Fruit fly (Drosophila melanogaster) whole organism, embryonic: Measurements from ENCODE around the gene CG33307.

Experiments
- Adf1 ChIP-seq: fragments of 200-800 bp; sonication (Bioruptor generic); IDR thresholded peaks from 2 replicates; pipeline ENCODE4 v1.3.6; 2022; ENCODE audit warnings: missing biosample characterization, missing genetic modification characterization
- Aef1 ChIP-seq: fragments of 200-800 bp; sonication (Bioruptor generic); IDR thresholded peaks from 3 replicates; pipeline ENCODE4 v1.3.6; 2022; ENCODE audit warnings: missing biosample characterization, missing genetic modification characterization
- Awh ChIP-seq: fragments of 200-800 bp; sonication (Bioruptor generic); IDR thresholded peaks from 2 replicates; pipeline ENCODE4, ENCODE4 v1.3.6; 2022; ENCODE audit warnings: missing biosample characterization, missing genetic modification characterization
- C15 ChIP-seq: fragments of 200-800 bp; sonication (Bioruptor generic); IDR thresholded peaks from 3 replicates; pipeline ENCODE4 v1.3.6; 2022; ENCODE audit warnings: missing biosample characterization, missing genetic modification characterization
- CG1024 ChIP-seq: fragments of 200-800 bp; sonication (Bioruptor generic); IDR thresholded peaks from 2 replicates; pipeline ENCODE4 v1.3.6; 2022; ENCODE audit warnings: missing biosample characterization, missing genetic modification characterization
- CG10543 ChIP-seq: fragments of 200-800 bp; sonication (Bioruptor generic); optimal IDR thresholded peaks from 3 replicates; lab custom pipeline; 2017; ENCODE audit warnings: missing biosample characterization, mild to moderate bottlenecking, missing genetic modification characterization, moderate library complexity
- CG10654 ChIP-seq: fragments of 200-800 bp; sonication (Bioruptor generic); optimal IDR thresholded peaks from 2 replicates; lab custom pipeline; 2016; ENCODE audit warnings: missing biosample characterization, missing genetic modification characterization
- CG1233 ChIP-seq: fragments of 200-800 bp; sonication (Bioruptor generic); optimal IDR thresholded peaks from 4 replicates; lab custom pipeline; 2018; ENCODE audit warnings: missing biosample characterization, mild to moderate bottlenecking, missing genetic modification characterization
- CG12744 ChIP-seq: fragments of 200-800 bp; sonication (Bioruptor generic); optimal IDR thresholded peaks from 2 replicates; lab custom pipeline; 2016; ENCODE audit warnings: missing biosample characterization, missing genetic modification characterization
- CG12769 ChIP-seq: fragments of 200-800 bp; sonication (Bioruptor generic); optimal IDR thresholded peaks from 2 replicates; lab custom pipeline; 2019; ENCODE audit warnings: missing biosample characterization, mild to moderate bottlenecking, missing genetic modification characterization, moderate library complexity
- CG13287 ChIP-seq: fragments of 200-800 bp; sonication (Bioruptor generic); IDR thresholded peaks from 2 replicates; pipeline ENCODE4 v1.3.6; 2022; ENCODE audit warnings: missing biosample characterization, missing genetic modification characterization; ENCODE audit not compliant: partially characterized antibody
- CG13624 ChIP-seq: fragments of 200-800 bp; sonication (Bioruptor generic); optimal IDR thresholded peaks from 2 replicates; lab custom pipeline; 2016; ENCODE audit warnings: missing biosample characterization, missing genetic modification characterization
- CG15514 ChIP-seq: fragments of 200-800 bp; sonication (Bioruptor generic); optimal IDR thresholded peaks from 3 replicates; lab custom pipeline; 2017; ENCODE audit warnings: missing biosample characterization, missing genetic modification characterization, mild to moderate bottlenecking, moderate library complexity, missing genetic modification reagents
- CG16863 ChIP-seq: fragments of 200-800 bp; sonication (Bioruptor generic); optimal IDR thresholded peaks from 3 replicates; lab custom pipeline; 2016; ENCODE audit warnings: missing biosample characterization, missing genetic modification characterization
- CG18764 ChIP-seq: fragments of 200-800 bp; sonication (Bioruptor generic); optimal IDR thresholded peaks from 3 replicates; lab custom pipeline; 2016; ENCODE audit warnings: missing biosample characterization, missing genetic modification characterization
- CG31441 ChIP-seq: fragments of 200-800 bp; sonication (Bioruptor generic); IDR thresholded peaks from 2 replicates; pipeline ENCODE4 v1.3.6; 2022; ENCODE audit warnings: missing biosample characterization, missing genetic modification characterization
- CG3281 ChIP-seq: fragments of 200-800 bp; sonication (Bioruptor generic); optimal IDR thresholded peaks from 3 replicates; lab custom pipeline; 2017; ENCODE audit warnings: missing biosample characterization, mild to moderate bottlenecking, missing genetic modification characterization
- CG33557 ChIP-seq: fragments of 200-800 bp; sonication (Bioruptor generic); optimal IDR thresholded peaks from 2 replicates; lab custom pipeline; 2019; ENCODE audit warnings: missing biosample characterization, mild to moderate bottlenecking, missing genetic modification characterization, moderate library complexity
- CG34422 ChIP-seq: fragments of 200-800 bp; sonication (Bioruptor generic); IDR thresholded peaks from 3 replicates; pipeline ENCODE4 v1.3.6; 2022; ENCODE audit warnings: missing biosample characterization, missing genetic modification characterization
- CG7786 ChIP-seq: fragments of 200-800 bp; sonication (Bioruptor generic); optimal IDR thresholded peaks from 2 replicates; lab custom pipeline; 2016; ENCODE audit warnings: missing biosample characterization, missing genetic modification characterization
- CG9932 ChIP-seq: fragments of 200-800 bp; sonication (Bioruptor generic); IDR thresholded peaks from 2 replicates; pipeline ENCODE4 v1.3.6; 2022; ENCODE audit warnings: missing biosample characterization, missing genetic modification characterization
- D ChIP-seq, 2 experiments: fragments of 200-800 bp in 1 of 2; fragments of >200 bp in 1 of 2; sonication (Bioruptor generic) in 1 of 2; optimal IDR thresholded peaks; 2 replicates in 1 of 2; 3 replicates in 1 of 2; lab custom pipeline; 2017; ENCODE audit warnings: mild to moderate bottlenecking in 1 of 2, missing biosample characterization in 1 of 2, missing genetic modification characterization in 1 of 2, missing genetic modification reagents in 1 of 2
- D19A ChIP-seq: fragments of 200-800 bp; optimal IDR thresholded peaks from 3 replicates; lab custom pipeline; 2019; ENCODE audit warnings: missing biosample characterization, mild to moderate bottlenecking, missing genetic modification characterization, moderate library complexity
- Dbx ChIP-seq: fragments of 200-800 bp; sonication (Bioruptor generic); IDR thresholded peaks from 3 replicates; pipeline ENCODE4 v1.3.6; 2022; ENCODE audit warnings: missing biosample characterization, missing genetic modification characterization
- Doc3 ChIP-seq: fragments of 200-800 bp; sonication (Bioruptor generic); IDR thresholded peaks from 3 replicates; pipeline ENCODE4 v1.3.6; 2022; ENCODE audit warnings: missing biosample characterization, missing genetic modification characterization; ENCODE audit not compliant: partially characterized antibody
- Fer3 ChIP-seq: fragments of 200-800 bp; sonication (Bioruptor generic); optimal IDR thresholded peaks from 2 replicates; lab custom pipeline; 2018; ENCODE audit warnings: missing biosample characterization, mild to moderate bottlenecking, missing genetic modification characterization, moderate library complexity
- HLH3B ChIP-seq: fragments of 200-800 bp; sonication (Bioruptor generic); IDR thresholded peaks from 2 replicates; pipeline ENCODE4 v1.3.6; 2022; ENCODE audit warnings: missing biosample characterization, missing genetic modification characterization
- Hr39 ChIP-seq: fragments of >200 bp; optimal IDR thresholded peaks from 2 replicates; lab custom pipeline; 2017
- Med ChIP-seq: fragments of 200-800 bp; sonication (Bioruptor generic); peaks from one replicate; lab custom pipeline; 2016; ENCODE audit warnings: missing biosample characterization, missing genetic modification characterization, mild to moderate bottlenecking, inconsistent platforms, moderate library complexity
- Meics ChIP-seq: fragments of 200-800 bp; sonication (Bioruptor generic); optimal IDR thresholded peaks from 2 replicates; lab custom pipeline; 2017; ENCODE audit warnings: missing biosample characterization, mild to moderate bottlenecking, missing genetic modification characterization
- Oli ChIP-seq: fragments of 200-800 bp; sonication (Bioruptor generic); optimal IDR thresholded peaks from 2 replicates; lab custom pipeline; 2018; ENCODE audit warnings: missing biosample characterization, mild to moderate bottlenecking, missing genetic modification characterization, moderate library complexity
- Ravus ChIP-seq: fragments of 200-800 bp; sonication (Bioruptor generic); IDR thresholded peaks from 2 replicates; pipeline ENCODE4 v1.3.6; 2022; ENCODE audit warnings: missing biosample characterization, missing genetic modification characterization
- Rx ChIP-seq: fragments of 200-800 bp; sonication (Bioruptor generic); IDR thresholded peaks from 2 replicates; pipeline ENCODE4 v1.3.6; 2022; ENCODE audit warnings: missing biosample characterization, missing genetic modification characterization
- Sox102F ChIP-seq: fragments of 200-800 bp; sonication (Bioruptor generic); optimal IDR thresholded peaks from 2 replicates; lab custom pipeline; 2018; ENCODE audit warnings: missing biosample characterization, mild to moderate bottlenecking, missing genetic modification characterization, moderate library complexity
- btn ChIP-seq: fragments of 200-800 bp; sonication (Bioruptor generic); optimal IDR thresholded peaks from 2 replicates; lab custom pipeline; 2016; ENCODE audit warnings: missing biosample characterization, missing genetic modification characterization
- cato ChIP-seq: fragments of 200-800 bp; sonication (Bioruptor generic); optimal IDR thresholded peaks from 2 replicates; lab custom pipeline; 2016; ENCODE audit warnings: missing biosample characterization, missing genetic modification characterization, borderline replicate concordance
- ftz-f1 ChIP-seq: fragments of 200-800 bp; sonication (Bioruptor generic); optimal IDR thresholded peaks from 2 replicates; lab custom pipeline; 2016; ENCODE audit warnings: missing biosample characterization, missing genetic modification characterization
- fu2 ChIP-seq: fragments of 200-800 bp; sonication (Bioruptor generic); optimal IDR thresholded peaks from 2 replicates; lab custom pipeline; 2016; ENCODE audit warnings: missing biosample characterization, missing genetic modification characterization
- klu ChIP-seq: fragments of 200-800 bp; sonication (Bioruptor generic); IDR thresholded peaks from 2 replicates; pipeline ENCODE4 v1.3.6; 2022; ENCODE audit warnings: missing biosample characterization, missing genetic modification characterization
- nom ChIP-seq: fragments of 200-800 bp; sonication (Bioruptor generic); optimal IDR thresholded peaks from 2 replicates; lab custom pipeline; 2017; ENCODE audit warnings: missing biosample characterization, missing genetic modification characterization, mild to moderate bottlenecking, moderate library complexity, missing genetic modification reagents
- pho ChIP-seq: fragments of 200-800 bp; sonication (Bioruptor generic); optimal IDR thresholded peaks from 2 replicates; lab custom pipeline; 2016; ENCODE audit warnings: missing biosample characterization, missing genetic modification characterization
- pnt ChIP-seq: fragments of 200-800 bp; sonication (Bioruptor generic); optimal IDR thresholded peaks from 3 replicates; lab custom pipeline; 2016; ENCODE audit warnings: missing biosample characterization, missing genetic modification characterization
- rib ChIP-seq: fragments of 200-800 bp; sonication (Bioruptor generic); IDR thresholded peaks from 2 replicates; pipeline ENCODE4 v1.3.6; 2022; ENCODE audit warnings: missing biosample characterization, missing genetic modification characterization
- slbo ChIP-seq: fragments of 200-800 bp; sonication (Bioruptor generic); IDR thresholded peaks from 2 replicates; pipeline ENCODE4 v1.3.6; 2022; ENCODE audit warnings: missing biosample characterization, missing genetic modification characterization
- sr ChIP-seq: fragments of 200-800 bp; sonication (Bioruptor generic); IDR thresholded peaks from 3 replicates; pipeline ENCODE4 v1.3.6; 2022; ENCODE audit warnings: missing biosample characterization, missing genetic modification characterization
- sug ChIP-seq: fragments of 200-800 bp; optimal IDR thresholded peaks from 2 replicates; lab custom pipeline; 2019; ENCODE audit warnings: missing biosample characterization, mild to moderate bottlenecking, missing genetic modification characterization, moderate library complexity
- tx ChIP-seq: fragments of 200-800 bp; sonication (Bioruptor generic); optimal IDR thresholded peaks from 2 replicates; lab custom pipeline; 2016; ENCODE audit warnings: missing biosample characterization, missing genetic modification characterization
- vnd ChIP-seq: fragments of 200-800 bp; sonication (Bioruptor generic); IDR thresholded peaks from 3 replicates; pipeline ENCODE4 v1.3.6; 2022; ENCODE audit warnings: missing biosample characterization, missing genetic modification characterization; ENCODE audit not compliant: partially characterized antibody
- vvl ChIP-seq: fragments of 200-800 bp; sonication (Bioruptor generic); IDR thresholded peaks from 2 replicates; pipeline ENCODE4 v1.3.6; 2022; ENCODE audit warnings: missing biosample characterization, missing genetic modification characterization
- wdn ChIP-seq: fragments of 200-800 bp; sonication (Bioruptor generic); IDR thresholded peaks from 2 replicates; pipeline ENCODE4 v1.3.6; 2022; ENCODE audit warnings: missing biosample characterization, missing genetic modification characterization
- zfh2 ChIP-seq: fragments of 200-800 bp; sonication (Bioruptor generic); optimal IDR thresholded peaks from 2 replicates; lab custom pipeline; 2016; ENCODE audit warnings: missing biosample characterization, missing genetic modification characterization

CG33307 gene

dm6 chr2L:13803032-13803661, 38.2 kb downstream of the CG33307 start, which contains the start of gene CAH1 (continued):
- no peak for TF ChIP-seq CG33557 (GFP tag; lab: Kevin White, UChicago)
- TF ChIP-seq Aef1, result no peak
- no peak for TF ChIP-seq tx (GFP tag; lab: Kevin White, UChicago)
- TF ChIP-seq CG3281 (GFP tag; lab: Kevin White, UChicago), result no peak
- TF ChIP-seq vnd, result no peak
- TF ChIP-seq klu, result 0 out of 2 replicates have a peak, but pooled peaks have one; percentile 16
- TF ChIP-seq Dbx (GFP tag; lab: Robert Waterston, UW), result peak; percentile 44; the same call in 1 of the 3 replicates
- no peak for TF ChIP-seq CG7786 (GFP tag; lab: Kevin White, UChicago)
- no peak for TF ChIP-seq Oli
- TF ChIP-seq fu2 (GFP tag; lab: Kevin White, UChicago), result no peak
- no peak for TF ChIP-seq CG1024
- no peak for TF ChIP-seq Sox102F (GFP tag; lab: Kevin White, UChicago)
- no peak for TF ChIP-seq pnt (GFP tag; lab: Kevin White, UChicago)
- no peak for TF ChIP-seq CG1233 (GFP tag; lab: Kevin White, UChicago)
- TF ChIP-seq CG13287 (GFP tag; lab: Robert Waterston, UW), result peak; percentile 44
- TF ChIP-seq C15 (GFP tag; lab: Robert Waterston, UW), result no peak
- TF ChIP-seq CG9932 (GFP tag; lab: Robert Waterston, UW), result 0 out of 2 replicates have a peak, but pooled peaks have one; percentile 43
- no peak for TF ChIP-seq pho (GFP tag; lab: Kevin White, UChicago)
- TF ChIP-seq HLH3B (GFP tag; lab: Robert Waterston, UW), result no peak
- TF ChIP-seq cato, result no peak
- no peak for TF ChIP-seq wdn (GFP tag; lab: Robert Waterston, UW)
- no peak for TF ChIP-seq CG13624 (GFP tag; lab: Kevin White, UChicago)
- no peak for TF ChIP-seq Meics (GFP tag; lab: Kevin White, UChicago)
- TF ChIP-seq CG10543 (GFP tag; lab: Kevin White, UChicago), result peak; percentile 41
- no peak for TF ChIP-seq CG31441
- peak; percentile 73 for TF ChIP-seq Med (GFP tag; lab: Kevin White, UChicago)
- TF ChIP-seq D19A (tag; lab: Kevin White, UChicago), result no peak
- no peak for TF ChIP-seq CG12744
- TF ChIP-seq D (optimal IDR thresholded peaks at IDR 0.05; lab: Kevin White, UChicago), result no peak
- TF ChIP-seq D (GFP tag; optimal IDR thresholded peaks at IDR 0.05; lab: Kevin White, UChicago), result no peak
- TF ChIP-seq CG12769 (tag; lab: Kevin White, UChicago), result peak; percentile 83
- TF ChIP-seq Awh (GFP tag; lab: Robert Waterston, UW), result no peak
- no peak for TF ChIP-seq Doc3 (GFP tag; lab: Robert Waterston, UW)
- TF ChIP-seq CG10654, result no peak
- TF ChIP-seq slbo (GFP tag; lab: Robert Waterston, UW), result 0 out of 2 replicates have a peak, but pooled peaks have one; percentile 5
- TF ChIP-seq Adf1, result peak; percentile 95
- TF ChIP-seq CG15514, result peak; percentile 21
- peak; percentile 57; the same call in 1 of the 2 replicates for TF ChIP-seq vvl (GFP tag; lab: Robert Waterston, UW)
- TF ChIP-seq Rx (GFP tag; lab: Robert Waterston, UW), result no peak
- no peak for TF ChIP-seq Fer3 (tag; lab: Kevin White, UChicago)
- TF ChIP-seq zfh2, result no peak
- peak; percentile 63 for TF ChIP-seq ftz-f1 (GFP tag; lab: Kevin White, UChicago)
- peak; percentile 47 for TF ChIP-seq sug (tag; lab: Kevin White, UChicago)
- TF ChIP-seq sr (GFP tag; lab: Robert Waterston, UW), result no peak
- TF ChIP-seq CG34422, result no peak
- TF ChIP-seq rib (GFP tag; lab: Robert Waterston, UW), result peak; percentile 54; the same call in 1 of the 2 replicates
- TF ChIP-seq CG16863, result no peak
- no peak for TF ChIP-seq CG18764 (GFP tag; lab: Kevin White, UChicago)
- TF ChIP-seq Ravus (GFP tag; lab: Robert Waterston, UW), result no peak
- TF ChIP-seq Hr39, result no peak
- no peak for TF ChIP-seq btn (GFP tag; lab: Kevin White, UChicago)
- TF ChIP-seq nom (GFP tag; lab: Kevin White, UChicago), result no peak
